Worm (Caenorhabditis elegans): Measurements from ENCODE around the gene srlf-13.
A peak's percentile ranks its signal among the peaks of the same experiment; 100 is the strongest.

DNA sequence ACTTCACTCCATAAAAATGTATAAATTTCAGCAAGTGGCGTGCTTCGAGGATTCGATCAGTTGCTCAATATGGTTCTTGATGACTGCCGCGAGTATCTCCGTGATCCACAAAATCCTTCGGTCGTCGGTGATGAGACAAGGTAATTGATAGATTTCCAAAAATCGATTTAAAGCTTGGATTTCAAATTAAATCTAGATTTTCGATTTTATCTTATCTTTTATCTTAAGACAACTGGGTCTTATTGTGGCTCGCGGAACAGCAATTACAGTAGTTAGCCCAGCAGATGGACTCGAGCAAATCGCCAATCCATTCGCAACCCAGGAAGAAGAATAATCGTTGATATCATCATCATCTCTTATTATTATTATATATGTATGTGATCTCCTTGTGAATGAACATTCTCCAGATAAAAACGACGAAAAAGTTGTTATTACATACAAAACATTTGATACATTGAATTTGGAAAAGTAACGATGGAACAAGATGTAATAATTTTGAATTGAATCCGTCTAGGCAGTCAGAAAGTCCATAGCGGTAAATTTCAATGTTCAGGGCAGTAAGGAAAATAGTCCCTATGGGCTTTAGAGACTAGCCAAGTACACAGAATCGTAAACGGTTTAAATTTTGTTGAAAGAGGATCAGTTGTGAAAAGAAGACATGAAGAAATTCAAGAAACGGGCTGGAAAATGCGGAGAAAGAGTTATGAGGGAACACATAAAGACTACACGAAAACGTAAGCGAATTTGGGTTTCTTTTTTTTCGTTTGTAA is 37.5 kb upstream of the srlf-13 start:
- peak; percentile 61 for TF ChIP-seq K12H6.12 (tag; optimal IDR thresholded peaks at IDR 0.05)
- no peak for TF ChIP-seq hsf-1 (GFP tag; IDR thresholded peaks at IDR 0.05)
- TF ChIP-seq F49E8.2 (tag; optimal IDR thresholded peaks at IDR 0.05; ENCODE audit: insufficient read depth), result no peak
- peak; percentile 43; the same call in 1 of the 2 replicates for TF ChIP-seq ceh-100 (GFP tag; IDR thresholded peaks at IDR 0.05)

All from whole organism, young adult.